Fruit fly (Drosophila melanogaster) whole organism, embryonic: Measurements from ENCODE around the gene FBXO11.
A peak's percentile ranks its signal among the peaks of the same experiment; 100 is the strongest.

ENCODE experiments used
- Awh ChIP-seq: fragments of 200-800 bp; sonication (Bioruptor generic); IDR thresholded peaks from 2 replicates; pipeline ENCODE4, ENCODE4 v1.3.6; 2022; ENCODE audit warnings: missing biosample characterization, missing genetic modification characterization
- CG11398 ChIP-seq: fragments of 200-800 bp; sonication (Bioruptor generic); optimal IDR thresholded peaks from 2 replicates; lab custom pipeline; 2016; ENCODE audit warnings: missing biosample characterization, missing genetic modification characterization
- CG11695 ChIP-seq: fragments of 200-800 bp; sonication (Bioruptor generic); IDR thresholded peaks from 3 replicates; pipeline ENCODE4 v1.3.6; 2022; ENCODE audit warnings: missing biosample characterization, missing genetic modification characterization
- CG12236 ChIP-seq: fragments of 200-800 bp; sonication (Bioruptor generic); optimal IDR thresholded peaks from 2 replicates; lab custom pipeline; 2016; ENCODE audit warnings: missing biosample characterization, missing genetic modification characterization
- CG12769 ChIP-seq: fragments of 200-800 bp; sonication (Bioruptor generic); optimal IDR thresholded peaks from 2 replicates; lab custom pipeline; 2019; ENCODE audit warnings: missing biosample characterization, mild to moderate bottlenecking, missing genetic modification characterization, moderate library complexity
- CG13287 ChIP-seq: fragments of 200-800 bp; sonication (Bioruptor generic); IDR thresholded peaks from 2 replicates; pipeline ENCODE4 v1.3.6; 2022; ENCODE audit warnings: missing biosample characterization, missing genetic modification characterization; ENCODE audit not compliant: partially characterized antibody
- CG13424 ChIP-seq: fragments of 200-800 bp; sonication (Bioruptor generic); optimal IDR thresholded peaks from 2 replicates; lab custom pipeline; 2019; ENCODE audit warnings: missing biosample characterization, mild to moderate bottlenecking, missing genetic modification characterization, moderate library complexity
- CG1529 ChIP-seq: fragments of 200-800 bp; sonication (Bioruptor generic); optimal IDR thresholded peaks from 3 replicates; lab custom pipeline; 2018; ENCODE audit warnings: missing biosample characterization, missing genetic modification characterization
- CG15601 ChIP-seq: fragments of 200-800 bp; sonication (Bioruptor generic); optimal IDR thresholded peaks from 3 replicates; lab custom pipeline; 2019; ENCODE audit warnings: missing biosample characterization, mild to moderate bottlenecking, missing genetic modification characterization, moderate library complexity
- CG17186 ChIP-seq: fragments of 200-800 bp; sonication (Bioruptor generic); optimal IDR thresholded peaks from 3 replicates; lab custom pipeline; 2017; ENCODE audit warnings: missing biosample characterization, missing genetic modification reagents, missing genetic modification characterization
- CG1792 ChIP-seq: fragments of 200-800 bp; sonication (Bioruptor generic); optimal IDR thresholded peaks from 2 replicates; lab custom pipeline; 2016; ENCODE audit warnings: missing biosample characterization, missing genetic modification characterization
- CG2875 ChIP-seq: fragments of 200-800 bp; sonication (Bioruptor generic); optimal IDR thresholded peaks from 2 replicates; lab custom pipeline; 2017; ENCODE audit warnings: missing biosample characterization, mild to moderate bottlenecking, missing genetic modification characterization, missing genetic modification reagents
- CG3726 ChIP-seq: fragments of 200-800 bp; sonication (Bioruptor generic); IDR thresholded peaks from 3 replicates; pipeline ENCODE4, ENCODE4 v1.3.6; 2022; ENCODE audit warnings: missing biosample characterization, missing genetic modification characterization
- CG4404 ChIP-seq: fragments of 200-800 bp; sonication (Bioruptor generic); IDR thresholded peaks from 2 replicates; pipeline ENCODE4 v1.3.6; 2022; ENCODE audit warnings: missing biosample characterization, missing genetic modification characterization
- CG4820 ChIP-seq: fragments of 200-800 bp; sonication (Bioruptor generic); optimal IDR thresholded peaks from 3 replicates; lab custom pipeline; 2016; ENCODE audit warnings: missing biosample characterization, missing genetic modification characterization
- CG6765 ChIP-seq: fragments of 200-800 bp; sonication (Bioruptor generic); optimal IDR thresholded peaks from 3 replicates; lab custom pipeline; 2017; ENCODE audit warnings: missing biosample characterization, mild to moderate bottlenecking, missing genetic modification characterization
- CG8944 ChIP-seq: fragments of 200-800 bp; sonication (Bioruptor generic); optimal IDR thresholded peaks from 3 replicates; lab custom pipeline; 2016; ENCODE audit warnings: missing biosample characterization, missing genetic modification characterization
- D19B ChIP-seq: fragments of 200-800 bp; sonication (Bioruptor generic); optimal IDR thresholded peaks from 2 replicates; lab custom pipeline; 2017; ENCODE audit warnings: missing biosample characterization, mild to moderate bottlenecking, missing genetic modification characterization
- Ets65A ChIP-seq: fragments of 200-800 bp; sonication (Bioruptor generic); peaks from one replicate; lab custom pipeline; 2016; ENCODE audit warnings: missing biosample characterization, missing genetic modification characterization
- HHEX ChIP-seq: fragments of 200-800 bp; sonication (Bioruptor generic); optimal IDR thresholded peaks from 3 replicates; lab custom pipeline; 2017; ENCODE audit warnings: missing biosample characterization, mild to moderate bottlenecking, missing genetic modification characterization, missing genetic modification reagents
- HLH4C ChIP-seq: fragments of 200-800 bp; sonication (Bioruptor generic); IDR thresholded peaks from 3 replicates; pipeline ENCODE4 v1.3.6; 2022; ENCODE audit warnings: missing biosample characterization, missing genetic modification characterization; ENCODE audit not compliant: partially characterized antibody
- HLHmδ ChIP-seq: fragments of 200-800 bp; sonication (Bioruptor generic); optimal IDR thresholded peaks from 2 replicates; lab custom pipeline; 2018; ENCODE audit warnings: missing biosample characterization, mild to moderate bottlenecking, missing genetic modification characterization, moderate library complexity
- Hmr ChIP-seq: fragments of 200-800 bp; sonication (Bioruptor generic); optimal IDR thresholded peaks from 3 replicates; lab custom pipeline; 2017; ENCODE audit warnings: mild to moderate bottlenecking, missing biosample characterization, missing genetic modification reagents, missing genetic modification characterization
- Hr78 ChIP-seq, 2 experiments: fragments of 200-800 bp in 1 of 2; fragments of >200 bp in 1 of 2; sonication (Bioruptor generic) in 1 of 2; optimal IDR thresholded peaks; 2 replicates each; lab custom pipeline; 2017 to 2019; ENCODE audit warnings: missing biosample characterization in 2 of 2, missing genetic modification characterization in 2 of 2, mild to moderate bottlenecking in 1 of 2, moderate library complexity in 1 of 2
- Kr ChIP-seq: fragments of 200-800 bp; sonication (Bioruptor generic); optimal IDR thresholded peaks from 2 replicates; lab custom pipeline; 2017; ENCODE audit warnings: missing biosample characterization, mild to moderate bottlenecking, missing genetic modification characterization
- Myb ChIP-seq: fragments of 200-800 bp; sonication (Bioruptor generic); optimal IDR thresholded peaks from 2 replicates; lab custom pipeline; 2016; ENCODE audit warnings: missing biosample characterization, missing genetic modification characterization
- Optix ChIP-seq: fragments of 200-800 bp; sonication (Bioruptor generic); IDR thresholded peaks from 3 replicates; pipeline ENCODE4 v1.3.6; 2022; ENCODE audit warnings: missing biosample characterization, missing genetic modification characterization
- Ptx1 ChIP-seq: fragments of 200-800 bp; sonication (Bioruptor generic); IDR thresholded peaks from 2 replicates; pipeline ENCODE4 v1.3.6; 2022; ENCODE audit warnings: missing biosample characterization, missing genetic modification characterization
- Ravus ChIP-seq: fragments of 200-800 bp; sonication (Bioruptor generic); IDR thresholded peaks from 2 replicates; pipeline ENCODE4 v1.3.6; 2022; ENCODE audit warnings: missing biosample characterization, missing genetic modification characterization
- Vsx1 ChIP-seq: fragments of 200-800 bp; sonication (Bioruptor generic); optimal IDR thresholded peaks from 2 replicates; lab custom pipeline; 2017; ENCODE audit warnings: missing biosample characterization, mild to moderate bottlenecking, missing genetic modification characterization, missing genetic modification reagents
- abd-A ChIP-seq: fragments of 200-800 bp; sonication (Bioruptor generic); optimal IDR thresholded peaks from 3 replicates; lab custom pipeline; 2019; ENCODE audit warnings: missing biosample characterization, mild to moderate bottlenecking, missing genetic modification characterization, moderate library complexity
- ara ChIP-seq: fragments of 200-800 bp; sonication (Bioruptor generic); IDR thresholded peaks from 2 replicates; pipeline ENCODE4 v1.3.6; 2022; ENCODE audit warnings: missing biosample characterization, missing genetic modification characterization
- chinmo ChIP-seq: fragments of 200-800 bp; sonication (Bioruptor generic); IDR thresholded peaks from 4 replicates; pipeline ENCODE4 v1.3.6; 2022; ENCODE audit warnings: missing biosample characterization, missing genetic modification characterization; ENCODE audit not compliant: partially characterized antibody
- corto ChIP-seq: fragments of 200-800 bp; sonication (Bioruptor generic); optimal IDR thresholded peaks from 2 replicates; lab custom pipeline; 2016; ENCODE audit warnings: missing biosample characterization, mild to moderate bottlenecking, missing genetic modification characterization, moderate library complexity
- da ChIP-seq: fragments of 200-800 bp; sonication (Bioruptor generic); optimal IDR thresholded peaks from 2 replicates; lab custom pipeline; 2016; ENCODE audit warnings: missing biosample characterization, missing genetic modification characterization
- knrl ChIP-seq: fragments of 200-800 bp; sonication (Bioruptor generic); IDR thresholded peaks from 3 replicates; pipeline ENCODE4 v1.3.6; 2022; ENCODE audit warnings: missing biosample characterization, missing genetic modification characterization; ENCODE audit not compliant: partially characterized antibody
- lola ChIP-seq, 3 experiments: fragments of >200 bp in 2 of 3; fragments of 200-800 bp in 1 of 3; sonication (Bioruptor generic) in 1 of 3; optimal IDR thresholded peaks; 2 replicates each; lab custom pipeline; 2017 to 2019; ENCODE audit warnings: missing biosample characterization in 3 of 3, missing genetic modification characterization in 3 of 3, mild to moderate bottlenecking in 1 of 3, moderate library complexity in 1 of 3
- ranshi ChIP-seq: fragments of 200-800 bp; sonication (Bioruptor generic); IDR thresholded peaks from 2 replicates; pipeline ENCODE4 v1.3.6; 2022; ENCODE audit warnings: missing biosample characterization, missing genetic modification characterization
- repo ChIP-seq: fragments of 200-800 bp; sonication (Bioruptor generic); optimal IDR thresholded peaks from 2 replicates; lab custom pipeline; 2016; ENCODE audit warnings: missing biosample characterization, missing genetic modification characterization
- salm ChIP-seq: fragments of 200-800 bp; sonication (Bioruptor generic); optimal IDR thresholded peaks from 2 replicates; lab custom pipeline; 2018; ENCODE audit warnings: missing biosample characterization, mild to moderate bottlenecking, missing genetic modification characterization
- sima ChIP-seq: fragments of 200-800 bp; sonication (Bioruptor generic); optimal IDR thresholded peaks from 2 replicates; lab custom pipeline; 2016; ENCODE audit warnings: missing biosample characterization, missing genetic modification characterization
- so ChIP-seq: fragments of 200-800 bp; sonication (Bioruptor generic); IDR thresholded peaks from 3 replicates; pipeline ENCODE4 v1.3.6; 2022; ENCODE audit warnings: missing biosample characterization, missing genetic modification characterization
- sob ChIP-seq: fragments of 200-800 bp; sonication (Bioruptor generic); IDR thresholded peaks from 2 replicates; pipeline ENCODE4 v1.3.6; 2022; ENCODE audit warnings: missing biosample characterization, missing genetic modification characterization
- tgo ChIP-seq: fragments of 200-800 bp; sonication (Bioruptor generic); IDR thresholded peaks from 3 replicates; pipeline ENCODE4 v1.3.6; 2022; ENCODE audit warnings: missing biosample characterization, missing genetic modification characterization
- tx ChIP-seq: fragments of 200-800 bp; sonication (Bioruptor generic); optimal IDR thresholded peaks from 2 replicates; lab custom pipeline; 2016; ENCODE audit warnings: missing biosample characterization, missing genetic modification characterization
- vnd ChIP-seq: fragments of 200-800 bp; sonication (Bioruptor generic); IDR thresholded peaks from 3 replicates; pipeline ENCODE4 v1.3.6; 2022; ENCODE audit warnings: missing biosample characterization, missing genetic modification characterization; ENCODE audit not compliant: partially characterized antibody
- zen2 ChIP-seq: fragments of 200-800 bp; sonication (Bioruptor generic); IDR thresholded peaks from 3 replicates; pipeline ENCODE4 v1.3.6; 2022; ENCODE audit warnings: missing biosample characterization, missing genetic modification characterization; ENCODE audit not compliant: partially characterized antibody
- zfh1 ChIP-seq: fragments of 200-800 bp; sonication (Bioruptor generic); IDR thresholded peaks from 3 replicates; pipeline ENCODE4 v1.3.6; 2022; ENCODE audit warnings: missing biosample characterization, missing genetic modification characterization

FBXO11 gene

DNA sequence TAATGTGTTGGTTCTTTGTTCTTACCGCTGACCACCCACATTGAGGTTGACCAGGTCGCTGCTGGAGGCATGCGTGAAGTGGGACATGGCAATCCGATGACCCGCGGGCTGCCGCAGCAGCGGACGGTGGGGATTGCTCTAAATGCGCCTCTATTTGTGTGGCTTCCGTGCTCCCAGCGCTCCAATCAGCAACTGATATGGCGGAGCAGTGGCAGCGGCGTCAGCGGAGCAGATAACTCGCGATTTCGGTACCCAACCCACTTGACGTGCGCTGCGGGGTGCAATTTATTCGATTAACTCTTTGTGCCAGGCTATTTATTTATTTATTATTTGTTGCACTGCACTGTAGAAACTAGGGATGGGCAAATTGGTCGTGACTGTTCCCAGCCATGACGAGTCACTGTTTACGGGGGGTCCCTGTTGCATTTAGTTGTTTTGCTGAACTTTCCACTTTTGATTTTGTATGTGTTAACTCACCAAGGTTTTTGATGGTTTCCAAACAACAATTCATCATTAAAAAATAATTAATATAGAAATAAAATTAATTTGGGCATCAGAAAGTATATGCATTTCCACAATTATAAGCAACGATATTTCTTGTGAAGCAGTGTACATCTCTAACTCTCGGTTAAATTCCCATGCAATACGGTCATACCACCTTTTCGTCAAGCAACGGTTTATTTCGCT lies 8.4 kb downstream of the FBXO11 start, which contains the start of the genes CG9467 and CG8526 (continued):
- TF ChIP-seq Myb (peak; percentile 84), CG15601 (tag; lab: Kevin White, UChicago) (peak; percentile 65), corto (no peak), CG12236 (GFP tag; lab: Kevin White, UChicago) (no peak), zen2 (GFP tag; lab: Robert Waterston, UW) (no peak; the same call in 2 of the 3 replicates), Ptx1 (GFP tag; lab: Robert Waterston, UW) (peak; percentile 67; the same call in 1 of the 2 replicates), CG12769 (tag; lab: Kevin White, UChicago) (no peak), tgo (peak; percentile 48; the same call in 2 of the 3 replicates), chinmo (GFP tag; lab: Robert Waterston, UW) (peak; percentile 79; the same call in 2 of the 4 replicates), CG2875 (no peak), HLH4C (GFP tag; lab: Robert Waterston, UW) (peak; percentile 71), zfh1 (peak; percentile 55; the same call in 2 of the 3 replicates), ara (GFP tag; lab: Robert Waterston, UW) (0 out of 2 replicates have a peak, but pooled peaks have one; percentile 35), HLHmδ (GFP tag; lab: Kevin White, UChicago) (no peak), CG17186 (GFP tag; lab: Kevin White, UChicago) (peak; percentile 24), Awh (GFP tag; lab: Robert Waterston, UW) (no peak), Hmr (GFP tag; lab: Kevin White, UChicago) (peak; percentile 74), vnd (GFP tag; lab: Robert Waterston, UW) (peak; percentile 73), D19B (GFP tag; lab: Kevin White, UChicago) (peak; percentile 50), Hr78 (GFP tag; optimal IDR thresholded peaks at IDR 0.05; lab: Kevin White, UChicago) (no peak), salm (tag; lab: Kevin White, UChicago) (peak; percentile 4), Optix (GFP tag; lab: Robert Waterston, UW) (no peak), so (no peak), CG4404 (peak; percentile 68), Kr (GFP tag; lab: Kevin White, UChicago) (no peak), sob (peak; percentile 53; the same call in 1 of the 2 replicates), CG4820 (GFP tag; lab: Kevin White, UChicago) (peak; percentile 67), CG8944 (peak; percentile 15), HHEX (GFP tag; lab: Kevin White, UChicago) (peak; percentile 60), CG3726 (no peak; the same call in 2 of the 3 replicates), CG6765 (GFP tag; lab: Kevin White, UChicago) (peak; percentile 2), knrl (GFP tag; lab: Robert Waterston, UW) (peak; percentile 89), Ets65A (GFP tag; lab: Kevin White, UChicago) (peak; percentile 93), ranshi (GFP tag; lab: Robert Waterston, UW) (peak; percentile 31; the same call in 1 of the 2 replicates), CG1792 (GFP tag; lab: Kevin White, UChicago) (no peak), CG13287 (GFP tag; lab: Robert Waterston, UW) (peak; percentile 84), CG11695 (peak; percentile 23; the same call in 1 of the 3 replicates), sima (no peak), CG11398 (GFP tag; lab: Kevin White, UChicago) (no peak), da (no peak), lola (GFP tag; optimal IDR thresholded peaks at IDR 0.05; lab: Kevin White, UChicago) (peak in 1 of 3 experiments; percentile 74), Ravus (no peak), Vsx1 (GFP tag; lab: Kevin White, UChicago) (no peak), tx (GFP tag; lab: Kevin White, UChicago) (peak; percentile 10), repo (no peak), CG1529 (GFP tag; lab: Kevin White, UChicago) (no peak), CG13424 (tag; lab: Kevin White, UChicago) (peak; percentile 82), abd-A (tag; lab: Kevin White, UChicago) (no peak)
